Fruit fly (Drosophila melanogaster) whole organism, prepupa: ENCODE measurements around the gene CG11342.

Experiments used
- Gug ChIP-seq: fragments of 200-800 bp; sonication (Bioruptor generic); IDR thresholded peaks from 2 replicates; pipeline ENCODE4 v1.3.6; 2022; ENCODE audit warnings: missing biosample characterization, missing genetic modification characterization
- lz ChIP-seq: fragments of 200-800 bp; sonication (Bioruptor generic); optimal IDR thresholded peaks from 3 replicates; lab custom pipeline; 2016; ENCODE audit warnings: missing biosample characterization, missing genetic modification characterization

DNA sequence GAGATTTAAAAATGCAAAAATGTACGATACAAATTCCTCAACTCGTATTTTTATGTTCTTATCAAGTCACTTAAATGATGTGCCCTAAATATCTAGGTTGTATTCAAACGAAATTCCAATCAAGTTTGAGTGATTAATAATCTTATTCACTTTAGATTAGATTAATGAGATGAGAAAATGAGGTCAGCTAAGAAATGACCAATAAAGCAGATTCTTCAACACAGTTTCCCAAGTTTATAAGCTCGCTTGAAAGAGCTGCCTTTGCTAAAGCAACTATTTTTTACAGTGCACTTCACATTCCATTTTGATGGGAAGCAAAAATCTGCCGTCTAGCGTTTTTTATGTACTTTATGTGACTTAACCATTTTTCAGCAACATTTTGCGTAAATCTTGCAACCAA is 20.9 kb downstream of the CG11342 start:
- 0 out of 2 replicates have a peak, but pooled peaks have one; percentile 28 for TF ChIP-seq Gug
- no peak for TF ChIP-seq lz
